Worm (Caenorhabditis elegans) whole organism, L4 larva: Measurements from ENCODE around the gene srt-56.
A peak's percentile ranks its signal among the peaks of the same experiment; 100 is the strongest.

Experiments
- D1046.2 ChIP-seq: fragments of 200-800 bp; sonication (Bioruptor generic); IDR thresholded peaks from 2 replicates; pipeline ENCODE4 v1.3.6; 2022; ENCODE audit warnings: missing genetic modification characterization, missing compliant biosample characterization
- F10B5.3 ChIP-seq: sonication (generic microtip); optimal IDR thresholded peaks from 2 replicates; lab custom pipeline; 2016; ENCODE audit warnings: mild to moderate bottlenecking, missing genetic modification characterization, missing compliant biosample characterization
- F37D6.2 ChIP-seq: sonication (generic microtip); optimal IDR thresholded peaks from 2 replicates; lab custom pipeline; 2016; ENCODE audit warnings: mild to moderate bottlenecking, missing genetic modification characterization, missing compliant biosample characterization
- Y48G9A.11 ChIP-seq: fragments of 200-800 bp; sonication (Bioruptor generic); IDR thresholded peaks from 2 replicates; pipeline ENCODE4 v1.3.6; 2022; ENCODE audit warnings: missing genetic modification reagents, missing genetic modification characterization, missing compliant biosample characterization
- Y75B8A.6 ChIP-seq: fragments of 200-800 bp; sonication (Bioruptor generic); IDR thresholded peaks from 2 replicates; pipeline ENCODE4 v1.3.6; 2022; ENCODE audit warnings: missing genetic modification reagents, missing genetic modification characterization, missing compliant biosample characterization
- ZK337.2 ChIP-seq: fragments of 200-800 bp; sonication (Bioruptor generic); IDR thresholded peaks from 2 replicates; pipeline ENCODE4 v1.3.6; 2022; ENCODE audit warnings: missing genetic modification reagents, missing genetic modification characterization, missing compliant biosample characterization
- aha-1 ChIP-seq: fragments of 150-350 bp; peaks from one replicate; lab custom pipeline; 2014; ENCODE audit warnings: missing biosample characterization, missing genetic modification characterization
- attf-4 ChIP-seq: sonication (generic microtip); optimal IDR thresholded peaks from 3 replicates; lab custom pipeline; 2017; ENCODE audit warnings: missing biosample characterization, missing genetic modification characterization
- ceh-20 ChIP-seq: fragments of 200-800 bp; sonication (Bioruptor generic); IDR thresholded peaks from 2 replicates; pipeline ENCODE4 v1.3.6; 2022; ENCODE audit warnings: missing genetic modification reagents, missing genetic modification characterization, missing compliant biosample characterization
- cey-2 ChIP-seq: sonication (generic microtip); optimal IDR thresholded peaks from 3 replicates; lab custom pipeline; 2017; ENCODE audit warnings: missing genetic modification characterization, mild to moderate bottlenecking, missing compliant biosample characterization, antibody characterized with exemption, borderline replicate concordance; ENCODE audit not compliant: insufficient read depth
- dmd-8 ChIP-seq: fragments of 200-800 bp; sonication (Bioruptor generic); IDR thresholded peaks from 2 replicates; pipeline ENCODE4 v1.3.6; 2022; ENCODE audit warnings: missing genetic modification characterization, missing compliant biosample characterization
- egl-27 ChIP-seq: sonication (generic microtip); optimal IDR thresholded peaks from 3 replicates; lab custom pipeline; 2017; ENCODE audit warnings: missing biosample characterization, missing genetic modification reagents, missing genetic modification characterization
- egl-43 ChIP-seq: fragments of 200-800 bp; sonication (Bioruptor generic); IDR thresholded peaks from 2 replicates; pipeline ENCODE4 v1.3.6; 2022; ENCODE audit warnings: missing genetic modification reagents, missing genetic modification characterization, missing compliant biosample characterization
- fkh-10 ChIP-seq: fragments of 150-350 bp; optimal IDR thresholded peaks from 2 replicates; lab custom pipeline; 2014; ENCODE audit warnings: missing biosample characterization, missing genetic modification reagents, missing genetic modification characterization
- gei-8 ChIP-seq: fragments of 200-800 bp; sonication (Bioruptor generic); optimal IDR thresholded peaks from 2 replicates; lab custom pipeline; 2018; ENCODE audit warnings: mild to moderate bottlenecking, missing genetic modification characterization, missing compliant biosample characterization
- hlh-11 ChIP-seq: fragments of 200-800 bp; sonication (Bioruptor generic); optimal IDR thresholded peaks from 2 replicates; lab custom pipeline; 2018; ENCODE audit warnings: mild to moderate bottlenecking, missing genetic modification characterization, missing compliant biosample characterization
- hmg-1.1 ChIP-seq: fragments of 200-800 bp; sonication (Bioruptor generic); IDR thresholded peaks from 2 replicates; pipeline ENCODE4 v1.3.6; 2022; ENCODE audit warnings: missing genetic modification reagents, missing genetic modification characterization, missing compliant biosample characterization
- jun-1 ChIP-seq: fragments of 150-350 bp; optimal IDR thresholded peaks from 2 replicates; lab custom pipeline; 2014; ENCODE audit warnings: missing biosample characterization, missing genetic modification reagents, missing genetic modification characterization
- lim-7 ChIP-seq: fragments of 200-800 bp; sonication (Bioruptor generic); IDR thresholded peaks from 2 replicates; pipeline ENCODE4 v1.3.6; 2022; ENCODE audit warnings: missing genetic modification characterization, missing compliant biosample characterization
- lin-13 ChIP-seq: fragments of 150-350 bp; optimal IDR thresholded peaks from 2 replicates; lab custom pipeline; 2014; ENCODE audit warnings: missing biosample characterization, missing genetic modification reagents, missing genetic modification characterization
- lin-39 ChIP-seq: fragments of 150-350 bp; optimal IDR thresholded peaks from 2 replicates; lab custom pipeline; 2014; ENCODE audit warnings: missing biosample characterization, missing genetic modification reagents, missing genetic modification characterization
- lir-3 ChIP-seq: sonication (generic microtip); optimal IDR thresholded peaks from 2 replicates; lab custom pipeline; 2016; ENCODE audit warnings: mild to moderate bottlenecking, missing genetic modification characterization, missing compliant biosample characterization
- lsy-2 ChIP-seq, 2 experiments: fragments of 150-350 bp in 1 of 2; sonication (generic microtip) in 1 of 2; optimal IDR thresholded peaks; 2 replicates each; lab custom pipeline; 2014 to 2017; ENCODE audit warnings: missing biosample characterization in 2 of 2, missing genetic modification characterization in 2 of 2
- madf-5 ChIP-seq, 2 experiments: fragments of 200-800 bp; sonication (Bioruptor generic); IDR thresholded peaks; 2 replicates each; pipeline ENCODE4 v1.3.6; 2022; ENCODE audit warnings: missing compliant biosample characterization in 2 of 2, missing genetic modification characterization in 2 of 2
- mxl-2 ChIP-seq: fragments of 200-800 bp; sonication (Bioruptor generic); conservative IDR thresholded peaks from 2 replicates; pipeline ENCODE4 v1.3.6; 2022; ENCODE audit warnings: missing genetic modification reagents, missing genetic modification characterization, missing compliant biosample characterization
- nhr-10 ChIP-seq: fragments of 150-350 bp; optimal IDR thresholded peaks from 2 replicates; lab custom pipeline; 2014; ENCODE audit warnings: missing biosample characterization, missing genetic modification characterization
- nhr-25 ChIP-seq: sonication (generic microtip); optimal IDR thresholded peaks from 2 replicates; lab custom pipeline; 2017; ENCODE audit warnings: missing genetic modification characterization, mild to moderate bottlenecking, missing compliant biosample characterization, antibody characterized with exemption, moderate library complexity, borderline replicate concordance; ENCODE audit not compliant: insufficient read depth
- nhr-28 ChIP-seq: fragments of 150-350 bp; optimal IDR thresholded peaks from 2 replicates; lab custom pipeline; 2014; ENCODE audit warnings: missing biosample characterization, missing genetic modification characterization
- nhr-76 ChIP-seq: fragments of 150-350 bp; optimal IDR thresholded peaks from 2 replicates; lab custom pipeline; 2014; ENCODE audit warnings: missing biosample characterization, missing genetic modification characterization
- saeg-2 ChIP-seq: fragments of 200-800 bp; sonication (Bioruptor generic); IDR thresholded peaks from 2 replicates; pipeline ENCODE4 v1.3.6; 2022; ENCODE audit warnings: missing genetic modification reagents, missing genetic modification characterization, missing compliant biosample characterization
- sdz-12 ChIP-seq: fragments of 200-800 bp; sonication (Bioruptor generic); optimal IDR thresholded peaks from 2 replicates; lab custom pipeline; 2018; ENCODE audit warnings: mild to moderate bottlenecking, missing genetic modification characterization, missing compliant biosample characterization
- skn-1 ChIP-seq: fragments of 150-350 bp; optimal IDR thresholded peaks from 2 replicates; lab custom pipeline; 2014; ENCODE audit warnings: missing biosample characterization, missing genetic modification characterization
- snpc-4 ChIP-seq: fragments of 150-350 bp; optimal IDR thresholded peaks from 2 replicates; lab custom pipeline; 2014; ENCODE audit warnings: missing biosample characterization, missing genetic modification characterization
- spr-1 ChIP-seq: sonication (generic microtip); optimal IDR thresholded peaks from 2 replicates; lab custom pipeline; 2016; ENCODE audit warnings: mild to moderate bottlenecking, missing genetic modification characterization, missing compliant biosample characterization
- tra-1 ChIP-seq: fragments of 200-800 bp; sonication (Bioruptor generic); IDR thresholded peaks from 2 replicates; pipeline ENCODE4 v1.3.6; 2022; ENCODE audit warnings: missing genetic modification reagents, missing genetic modification characterization, missing compliant biosample characterization
- vab-7 ChIP-seq: fragments of 200-800 bp; sonication (Bioruptor generic); IDR thresholded peaks from 2 replicates; pipeline ENCODE4 v1.3.6; 2022; ENCODE audit warnings: missing genetic modification reagents, missing genetic modification characterization, missing compliant biosample characterization

The srt-56 gene

DNA sequence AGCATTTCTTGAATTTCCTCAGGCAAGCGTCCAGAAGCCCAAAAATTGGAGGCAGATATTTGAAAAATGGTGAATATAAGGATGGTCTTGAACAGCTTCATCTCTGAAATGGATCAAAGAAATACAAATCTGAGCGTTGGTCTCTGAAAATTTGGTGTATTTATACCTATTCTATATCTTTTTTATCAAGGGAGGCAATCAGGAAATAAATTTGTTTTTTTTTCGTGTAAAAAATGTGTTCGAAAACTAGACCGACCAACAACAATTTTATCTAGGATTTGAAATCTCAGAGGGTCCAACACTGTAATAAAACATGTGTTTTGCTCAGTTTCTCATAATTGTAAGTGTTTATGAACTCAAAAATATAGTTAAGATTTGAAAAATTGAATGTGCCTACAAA, at the start of gene srt-56:
srt-56 (minus strand) TSS at position 101 of the 400 bp plus-strand sequence.
- TF ChIP-seq aha-1 (tag; lab: Kevin White, UChicago) (peak; percentile 49), nhr-76 (tag; lab: Kevin White, UChicago) (no peak), hlh-11 (tag; lab: Kevin White, UChicago) (no peak), lin-13 (GFP tag; lab: Kevin White, UChicago) (no peak)

DNA sequence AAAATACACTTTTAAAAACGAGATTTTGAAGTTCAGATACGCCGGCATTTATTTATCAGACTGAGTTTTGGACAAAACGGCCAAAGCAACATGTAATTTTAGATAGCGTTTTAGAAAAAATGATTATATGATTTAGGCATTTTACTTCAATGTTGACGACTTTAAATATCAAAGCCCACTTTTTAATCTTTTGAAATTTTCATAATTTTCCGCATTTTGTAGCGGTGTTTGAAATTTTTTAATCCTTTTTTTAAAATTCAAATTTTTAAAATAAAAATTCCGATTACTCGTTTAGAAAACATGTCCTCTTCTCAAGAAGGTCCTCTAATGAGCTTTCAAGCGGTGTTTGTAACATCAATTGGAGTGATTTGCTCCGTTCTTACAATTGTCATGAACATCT, 48.2 kb upstream of the srt-56 start, which contains the start of gene srbc-6:
srbc-6 (plus strand) TSS at position 301 of the 400 bp plus-strand sequence.
- TF ChIP-seq nhr-25 (tag; lab: Kevin White, UChicago) (no peak), F10B5.3 (no peak), dmd-8 (GFP tag; lab: Robert Waterston, UW) (no peak), Y48G9A.11 (GFP tag; lab: Robert Waterston, UW) (no peak), ZK337.2 (GFP tag; lab: Robert Waterston, UW) (no peak), madf-5 (GFP tag; IDR thresholded peaks at IDR 0.05; lab: Robert Waterston, UW) (no peak), gei-8 (GFP tag; lab: Kevin White, UChicago) (no peak), nhr-10 (no peak)

DNA sequence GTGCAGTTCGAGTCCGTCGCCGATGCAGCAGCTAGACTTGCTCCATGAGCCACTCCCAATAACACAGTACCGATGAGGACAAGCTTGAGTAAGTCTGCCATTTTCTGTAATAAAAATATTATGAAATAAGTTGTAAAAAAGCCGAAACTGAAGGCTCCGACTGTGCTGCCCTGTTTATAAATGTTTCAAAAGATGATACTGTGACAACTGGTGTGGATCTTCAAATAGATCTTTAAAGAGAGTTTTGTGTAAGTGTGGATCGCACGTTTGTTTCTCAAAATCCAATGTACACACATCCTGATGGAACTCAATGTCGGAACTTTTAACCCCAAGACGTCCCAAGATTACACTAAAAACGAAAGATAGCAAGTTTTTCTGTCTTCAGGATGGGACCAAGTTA, 47.0 kb upstream of the srt-56 start, which contains the start of gene C36C5.15:
C36C5.15 (minus strand) TSS at position 101 of the 400 bp plus-strand sequence.
- TF ChIP-seq lim-7 (GFP tag; lab: Robert Waterston, UW) (no peak), attf-4 (no peak), ceh-20 (no peak), spr-1 (tag; lab: Kevin White, UChicago) (no peak), saeg-2 (GFP tag; lab: Robert Waterston, UW) (no peak), vab-7 (GFP tag; lab: Robert Waterston, UW) (no peak), nhr-28 (tag; lab: Kevin White, UChicago) (no peak)

DNA sequence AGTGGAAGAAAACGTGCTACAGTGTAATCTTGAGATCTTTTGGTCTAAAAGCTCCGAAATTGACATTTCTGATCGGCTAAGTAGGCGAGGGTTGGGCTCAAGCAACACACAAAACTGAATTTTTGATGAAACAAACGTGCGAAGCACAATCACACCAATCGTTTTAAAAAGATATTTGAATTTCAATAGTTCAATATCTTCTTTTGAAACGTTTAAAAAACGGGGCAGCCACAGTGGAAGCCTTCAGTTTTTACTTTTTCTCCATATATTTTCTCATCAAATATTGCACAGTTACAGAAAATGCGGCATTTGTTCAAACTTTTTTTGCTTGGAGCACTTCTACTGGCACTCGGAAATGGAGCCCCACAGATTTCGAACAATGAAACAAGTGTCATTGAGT, 44.6 kb upstream of the srt-56 start, which contains the start of gene C36C5.4:
C36C5.4 (plus strand) TSS at position 301 of the 400 bp plus-strand sequence.
- no peak for TF ChIP-seq gei-8 (GFP tag; lab: Kevin White, UChicago)
- no peak for TF ChIP-seq hmg-1.1
- no peak for TF ChIP-seq skn-1
- TF ChIP-seq cey-2 (tag; lab: Kevin White, UChicago): no peak
- TF ChIP-seq lsy-2 (tag; optimal IDR thresholded peaks at IDR 0.05; lab: Kevin White, UChicago): no peak
- TF ChIP-seq Y75B8A.6 (GFP tag; lab: Robert Waterston, UW): no peak
- no peak for TF ChIP-seq lim-7 (GFP tag; lab: Robert Waterston, UW)
- no peak for TF ChIP-seq fkh-10
- no peak for TF ChIP-seq D1046.2 (GFP tag; lab: Robert Waterston, UW)
- TF ChIP-seq egl-27 (tag; lab: Kevin White, UChicago): no peak
- no peak for TF ChIP-seq nhr-28 (tag; lab: Kevin White, UChicago)
- no peak for TF ChIP-seq snpc-4 (tag; lab: Kevin White, UChicago)
- TF ChIP-seq jun-1 (tag; lab: Kevin White, UChicago): no peak
- no peak for TF ChIP-seq mxl-2 (GFP tag; lab: Robert Waterston, UW)
- TF ChIP-seq lir-3 (tag; lab: Kevin White, UChicago): no peak
- TF ChIP-seq egl-43: no peak
- TF ChIP-seq lin-39 (tag; lab: Kevin White, UChicago): no peak
- TF ChIP-seq tra-1 (GFP tag; lab: Robert Waterston, UW): no peak

DNA sequence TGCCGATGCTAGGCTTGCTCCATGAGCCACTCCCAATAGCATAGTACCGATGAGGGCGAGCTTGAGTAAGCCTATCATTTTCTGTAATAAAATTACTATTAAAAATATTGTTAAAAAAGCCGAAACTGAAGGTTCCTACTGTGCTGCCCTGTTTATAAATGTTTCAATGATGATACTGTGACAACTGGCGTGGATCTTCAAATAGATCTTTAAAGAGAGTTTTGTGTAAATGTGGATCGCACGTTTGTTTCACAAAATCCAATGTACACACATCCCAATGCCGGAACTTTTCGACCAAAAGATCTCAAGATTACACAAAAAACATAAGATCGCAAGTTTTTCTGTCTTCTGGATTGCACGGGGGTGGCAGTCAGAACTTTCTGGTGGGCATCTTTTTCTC, 43.8 kb upstream of the srt-56 start, which contains the start of gene C36C5.14:
C36C5.14 (minus strand) TSS at position 101 of the 400 bp plus-strand sequence.
- TF ChIP-seq lsy-2 (tag; optimal IDR thresholded peaks at IDR 0.05; lab: Kevin White, UChicago) (no peak), sdz-12 (GFP tag; lab: Kevin White, UChicago) (no peak), F37D6.2 (tag; lab: Kevin White, UChicago) (no peak)
